Worm (Caenorhabditis elegans): Measurements from ENCODE around the gene ham-3.

ham-3 gene

DNA sequence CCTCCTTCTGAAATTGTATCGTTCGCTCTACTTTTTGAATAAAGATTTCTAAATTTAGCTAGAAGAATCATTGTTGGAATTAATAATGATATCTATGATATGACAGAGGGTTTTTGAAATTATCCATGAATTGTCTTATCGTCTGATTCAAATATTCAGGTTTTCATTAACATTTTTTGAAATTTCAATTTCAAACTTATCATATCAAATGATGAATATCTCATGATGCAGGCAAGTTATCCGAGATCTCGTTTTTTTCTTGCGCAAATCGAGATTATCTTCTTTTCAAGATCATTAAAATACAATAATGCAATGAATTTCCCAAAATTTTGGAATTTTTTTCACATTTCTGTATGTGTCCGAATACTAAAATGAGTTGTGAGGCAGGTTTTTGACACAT lies 22.6 kb upstream of the ham-3 start, which contains the start of gene spop-1:
Gene spop-1, minus strand, starts transcription at position 101 of the 400 bp plus-strand sequence.
- no peak for TF ChIP-seq him-1 (tag; optimal IDR thresholded peaks at IDR 0.05)
- TF ChIP-seq dao-5 (tag; optimal IDR thresholded peaks at IDR 0.05), result no peak
- TF ChIP-seq W03F9.2 (tag; optimal IDR thresholded peaks at IDR 0.05), result no peak

DNA sequence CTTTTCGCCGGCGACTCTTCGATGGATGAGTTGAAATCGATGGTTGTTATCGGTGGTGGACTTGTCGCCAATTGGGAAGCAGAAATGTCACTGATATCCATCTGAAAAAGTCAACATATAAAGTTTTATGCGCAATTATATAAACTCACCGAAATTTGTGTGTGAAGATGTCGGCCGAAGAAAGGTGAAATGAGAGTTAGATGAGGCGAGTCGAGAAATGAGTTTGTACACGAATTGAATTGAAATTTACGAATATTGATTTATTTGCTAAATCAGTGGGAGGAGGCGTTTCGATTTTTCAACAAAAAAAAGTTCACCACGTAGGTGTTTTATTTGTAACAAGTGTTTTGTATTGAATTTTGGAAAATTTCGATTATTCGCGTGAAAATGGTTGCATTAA lies 19.2 kb upstream of the ham-3 start, which contains the start of gene kel-10:
Gene kel-10, minus strand, starts transcription at position 101 of the 400 bp plus-strand sequence.
- no peak for TF ChIP-seq dao-5 (tag; optimal IDR thresholded peaks at IDR 0.05)

DNA sequence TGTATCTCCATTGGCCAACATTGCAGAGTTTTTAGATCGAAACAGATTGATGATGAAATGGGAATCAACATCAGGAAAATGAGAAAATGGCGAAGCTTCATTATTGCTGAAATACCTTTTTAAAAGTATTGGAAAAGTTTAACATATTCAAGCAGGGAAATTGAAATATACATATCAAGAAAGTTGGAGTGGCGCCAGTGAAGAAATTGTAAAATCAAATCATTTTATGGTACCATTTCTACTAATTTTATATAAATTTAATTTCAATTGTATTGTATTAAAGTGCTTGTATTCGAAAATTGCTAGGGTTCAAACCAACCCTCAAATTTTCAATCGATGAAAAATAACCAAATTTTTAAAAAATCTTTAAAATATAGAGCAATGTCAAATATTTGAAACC lies 14.2 kb upstream of the ham-3 start, which contains the start of gene srt-55:
Gene srt-55, minus strand, starts transcription at position 101 of the 400 bp plus-strand sequence.
- TF ChIP-seq dao-5 (tag; optimal IDR thresholded peaks at IDR 0.05) (no peak), him-1 (tag; optimal IDR thresholded peaks at IDR 0.05) (no peak), W03F9.2 (tag; optimal IDR thresholded peaks at IDR 0.05) (no peak)

DNA sequence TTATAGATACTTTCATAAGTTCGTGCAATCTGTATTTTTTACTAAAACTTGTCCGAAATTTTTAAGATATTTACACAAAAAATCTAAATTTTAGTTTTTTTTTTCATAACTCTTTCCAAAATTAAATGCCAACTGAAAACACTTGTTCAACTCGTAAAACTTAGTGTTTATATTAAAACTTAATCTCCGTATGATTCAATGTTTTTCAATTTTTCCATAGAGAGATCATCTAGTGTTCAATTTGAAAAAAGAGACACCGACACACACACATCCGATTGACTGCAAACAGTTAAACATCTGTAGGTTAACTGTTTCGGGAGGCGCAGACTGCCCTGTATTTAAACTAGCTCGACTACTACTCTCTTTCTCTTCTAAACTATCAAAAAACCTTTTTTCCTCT lies 11.6 kb upstream of the ham-3 start, which contains the start of gene T16H12.9:
Gene T16H12.9, plus strand, starts transcription at position 301 of the 400 bp plus-strand sequence.
- TF ChIP-seq him-1 (tag; optimal IDR thresholded peaks at IDR 0.05) (no peak), dao-5 (tag; optimal IDR thresholded peaks at IDR 0.05) (no peak), W03F9.2 (tag; optimal IDR thresholded peaks at IDR 0.05) (no peak)

DNA sequence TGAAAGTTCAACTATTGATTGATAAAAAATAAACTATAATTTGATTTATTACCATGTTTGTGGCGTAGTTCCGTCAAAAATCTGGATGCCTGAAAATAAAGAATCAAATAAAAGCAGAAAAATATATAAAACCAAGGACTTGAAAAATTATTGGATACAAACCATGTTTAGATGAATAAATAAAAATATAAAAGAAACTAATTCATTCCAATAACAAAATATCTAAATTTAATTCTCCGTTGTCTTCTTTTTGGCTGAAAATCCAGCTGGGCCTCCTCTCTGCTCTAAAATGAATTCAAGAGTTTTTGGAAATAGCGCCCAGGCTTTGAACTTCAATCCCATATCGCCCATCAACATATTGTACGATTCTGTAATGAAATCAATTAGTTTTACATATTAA lies 7.6 kb upstream of the ham-3 start, which contains the start of gene vps-29:
Gene vps-29, minus strand, starts transcription at position 101 of the 400 bp plus-strand sequence.
- TF ChIP-seq dao-5 (tag; optimal IDR thresholded peaks at IDR 0.05) (no peak), W03F9.2 (tag; optimal IDR thresholded peaks at IDR 0.05) (no peak), him-1 (tag; optimal IDR thresholded peaks at IDR 0.05) (no peak)

DNA sequence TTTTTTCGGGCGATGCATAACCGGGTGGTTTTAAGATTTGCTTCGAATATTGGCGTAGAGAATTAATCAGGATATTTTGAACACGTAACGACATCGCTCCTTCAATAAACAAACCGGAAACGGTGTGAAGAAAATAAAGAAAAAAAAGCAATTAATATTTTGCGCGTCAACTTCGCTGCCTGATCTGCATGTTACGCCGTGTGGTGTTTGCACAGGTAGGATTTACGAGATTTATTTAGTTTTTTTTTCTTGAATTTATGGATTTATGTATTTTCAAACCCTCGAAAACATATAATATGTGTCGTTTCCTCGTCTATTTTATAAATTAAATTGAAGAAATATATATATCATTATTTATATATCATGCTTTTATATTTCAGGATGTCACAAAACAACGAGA lies 5.9 kb upstream of the ham-3 start, which contains the start of the genes ZK1128.1 and mett-10:
Gene ZK1128.1, minus strand, starts transcription at position 99 of the 400 bp plus-strand sequence.
Gene mett-10, plus strand, starts transcription at position 375 of the 400 bp plus-strand sequence.
- TF ChIP-seq W03F9.2 (tag; optimal IDR thresholded peaks at IDR 0.05) (no peak), dao-5 (tag; optimal IDR thresholded peaks at IDR 0.05) (no peak), him-1 (tag; optimal IDR thresholded peaks at IDR 0.05) (no peak)

DNA sequence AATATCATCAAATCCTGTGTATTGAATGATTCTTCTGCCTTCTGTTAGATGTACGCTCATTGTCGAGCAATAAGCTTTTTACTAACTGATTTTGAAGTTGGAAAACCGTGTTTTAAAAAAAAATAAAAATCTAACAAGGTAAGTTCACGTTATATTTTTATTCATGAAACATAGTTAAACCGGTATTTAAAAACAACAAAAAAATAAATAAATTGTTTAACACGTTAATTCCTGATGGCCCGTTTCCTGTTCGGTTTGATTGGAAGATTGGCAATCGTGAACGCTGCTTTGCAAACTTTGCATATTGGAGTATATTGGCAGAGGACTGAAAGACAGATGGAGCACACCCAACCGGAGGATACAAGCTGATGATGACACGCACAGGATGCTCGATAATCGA lies 1.8 kb upstream of the ham-3 start, which contains the start of gene ZK1128.3:
Gene ZK1128.3, minus strand, starts transcription at position 101 of the 400 bp plus-strand sequence.
- TF ChIP-seq W03F9.2 (tag; optimal IDR thresholded peaks at IDR 0.05) (no peak), him-1 (tag; optimal IDR thresholded peaks at IDR 0.05) (no peak), dao-5 (tag; optimal IDR thresholded peaks at IDR 0.05) (no peak)

DNA sequence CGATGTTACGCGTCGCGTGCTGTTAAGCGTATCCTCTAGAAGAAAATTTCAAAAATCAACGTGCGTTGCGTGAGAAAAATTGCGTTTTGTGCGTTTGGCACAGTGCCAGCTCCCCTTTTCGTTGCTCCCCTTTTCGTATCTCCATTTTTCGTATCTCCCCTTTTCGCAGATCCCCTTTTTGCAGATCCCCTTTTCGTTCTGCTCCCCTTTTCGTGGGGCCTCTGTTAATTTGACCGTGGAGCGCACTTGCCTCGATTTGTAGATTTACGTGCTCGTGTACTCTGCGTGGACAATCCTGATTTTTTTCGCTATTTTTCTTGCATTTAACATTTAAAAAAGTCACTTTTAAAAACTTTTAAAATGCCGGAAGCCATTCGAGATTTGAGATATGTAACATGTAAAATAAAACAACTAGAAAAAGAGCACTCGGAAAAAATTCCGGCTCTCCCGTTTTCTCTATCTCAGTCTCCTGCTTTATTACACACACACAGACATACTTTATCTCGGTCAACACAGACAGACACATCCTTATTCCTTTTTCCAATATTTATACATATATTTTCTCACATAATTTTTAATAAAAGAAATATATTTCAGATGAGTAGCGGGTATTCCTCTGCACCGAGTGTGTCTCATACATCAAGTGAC lies 3.1 kb downstream of the ham-3 start, which contains the start of gene ttll-4:
Gene ttll-4, plus strand, starts transcription at position 598 of the 648 bp plus-strand sequence.
- TF ChIP-seq him-1 (tag; optimal IDR thresholded peaks at IDR 0.05) (peak; percentile 38), W03F9.2 (tag; optimal IDR thresholded peaks at IDR 0.05) (no peak)

DNA sequence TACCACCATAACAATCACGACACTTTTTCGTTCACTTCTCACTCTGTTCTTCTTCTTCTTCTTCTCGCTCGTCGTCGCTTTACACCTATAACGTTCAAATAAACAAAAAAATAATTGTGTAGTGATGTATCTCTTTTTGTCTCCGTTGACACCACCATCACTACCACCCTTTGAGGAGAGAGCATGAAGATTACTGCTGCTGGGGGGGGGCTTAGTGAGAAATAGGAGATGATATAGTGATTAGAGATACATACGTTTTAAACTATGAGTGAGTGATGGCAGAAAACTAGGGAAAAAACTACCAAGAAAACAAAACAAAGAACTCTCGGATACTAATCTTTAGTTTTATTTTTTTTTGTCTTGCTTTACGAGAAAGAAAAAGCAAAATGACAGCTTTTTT lies 5.8 kb downstream of the ham-3 start:
- no peak for TF ChIP-seq W03F9.2 (tag; optimal IDR thresholded peaks at IDR 0.05)
- TF ChIP-seq dao-5 (tag; optimal IDR thresholded peaks at IDR 0.05), result no peak
- no peak for TF ChIP-seq him-1 (tag; optimal IDR thresholded peaks at IDR 0.05)

DNA sequence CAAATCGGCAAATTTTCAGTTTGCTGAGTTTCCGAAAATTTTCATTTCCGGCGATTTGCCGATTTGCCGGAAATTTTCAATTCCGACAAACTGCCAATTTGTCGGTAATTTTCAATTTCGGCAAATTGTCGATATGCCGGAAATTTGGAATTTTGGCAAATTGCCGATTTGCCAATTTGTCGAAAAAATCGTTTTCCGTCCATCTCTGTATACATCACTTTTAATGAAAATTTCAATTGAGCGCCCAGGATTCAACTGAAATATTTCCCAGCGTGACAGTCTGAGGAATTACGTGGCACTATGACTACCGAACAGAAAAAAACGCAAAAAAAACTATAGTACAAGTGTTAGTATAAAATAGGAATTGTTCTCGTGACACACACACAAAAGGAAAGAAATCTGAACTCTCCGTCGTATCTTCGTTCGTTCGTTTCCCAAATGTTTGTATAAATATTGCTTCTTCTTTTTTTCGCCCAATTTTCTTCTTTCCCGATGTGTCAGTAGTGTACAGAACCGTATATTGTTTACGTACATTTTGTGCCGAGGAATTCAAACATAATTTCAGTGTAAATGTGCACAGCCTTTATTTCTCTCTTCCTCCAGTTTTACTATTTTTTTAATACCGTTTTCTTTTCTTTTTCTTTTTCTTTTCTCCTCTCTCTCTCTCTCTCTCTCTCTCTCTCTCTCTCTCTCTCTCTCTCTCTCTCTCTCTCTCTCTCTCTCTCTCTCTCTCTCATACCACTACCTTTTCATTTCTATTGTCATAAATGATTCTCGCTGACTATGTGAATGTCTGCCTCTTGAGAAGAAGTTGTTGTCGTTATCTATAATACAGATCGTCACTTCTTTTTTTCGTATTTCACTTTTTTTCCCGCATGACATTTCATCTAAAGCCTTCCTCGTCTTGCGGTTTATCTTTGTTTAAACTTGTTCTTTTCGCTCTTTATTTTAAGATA lies 12.2 kb downstream of the ham-3 start:
- TF ChIP-seq him-1 (tag; optimal IDR thresholded peaks at IDR 0.05), result no peak
- TF ChIP-seq dao-5 (tag; optimal IDR thresholded peaks at IDR 0.05), result no peak
- no peak for TF ChIP-seq W03F9.2 (tag; optimal IDR thresholded peaks at IDR 0.05)

DNA sequence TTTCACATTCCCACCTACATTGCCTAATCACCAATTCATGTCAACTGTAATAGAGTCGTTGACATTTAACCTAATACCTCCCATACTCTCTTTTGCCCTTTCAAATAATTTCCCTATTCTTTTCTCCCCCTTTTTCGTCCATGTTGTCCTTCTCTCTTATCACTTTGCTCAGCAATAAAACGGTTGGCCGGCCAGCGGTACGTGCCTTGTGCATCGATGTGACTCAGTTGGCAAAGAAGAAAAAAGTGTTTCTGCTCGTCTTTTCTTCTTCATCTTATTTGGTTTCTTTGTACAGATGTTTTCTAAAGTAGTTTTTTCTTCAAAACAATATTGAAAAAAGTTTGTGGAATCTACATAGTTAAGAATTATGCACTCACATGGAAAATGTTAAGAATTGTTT lies 13.9 kb downstream of the ham-3 start:
- TF ChIP-seq dao-5 (tag; optimal IDR thresholded peaks at IDR 0.05), result no peak
- TF ChIP-seq W03F9.2 (tag; optimal IDR thresholded peaks at IDR 0.05), result no peak
- no peak for TF ChIP-seq him-1 (tag; optimal IDR thresholded peaks at IDR 0.05)

DNA sequence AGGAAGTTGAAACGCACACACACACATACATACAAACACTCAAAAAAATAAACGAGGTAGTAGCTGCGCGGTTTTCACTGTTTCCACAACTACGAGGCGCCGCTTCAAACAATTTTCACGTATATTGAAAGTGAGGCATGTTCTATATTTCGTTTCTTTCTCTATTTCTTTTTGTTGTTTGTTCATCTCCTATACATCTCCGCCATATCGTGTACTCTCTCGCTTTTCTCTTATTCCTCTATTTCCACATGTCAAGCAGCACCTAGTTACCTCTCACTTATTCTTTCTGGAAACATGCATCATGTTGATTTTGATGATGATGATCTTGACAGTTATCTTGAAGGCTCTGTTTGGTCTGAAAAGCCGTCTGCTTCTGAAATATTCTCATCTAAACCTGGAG lies 16.2 kb downstream of the ham-3 start, which contains the start of gene ZK1128.7:
Gene ZK1128.7, plus strand, starts transcription at position 229 of the 400 bp plus-strand sequence.
- TF ChIP-seq W03F9.2 (tag; optimal IDR thresholded peaks at IDR 0.05), result no peak
- TF ChIP-seq dao-5 (tag; optimal IDR thresholded peaks at IDR 0.05), result no peak
- TF ChIP-seq him-1 (tag; optimal IDR thresholded peaks at IDR 0.05), result no peak

DNA sequence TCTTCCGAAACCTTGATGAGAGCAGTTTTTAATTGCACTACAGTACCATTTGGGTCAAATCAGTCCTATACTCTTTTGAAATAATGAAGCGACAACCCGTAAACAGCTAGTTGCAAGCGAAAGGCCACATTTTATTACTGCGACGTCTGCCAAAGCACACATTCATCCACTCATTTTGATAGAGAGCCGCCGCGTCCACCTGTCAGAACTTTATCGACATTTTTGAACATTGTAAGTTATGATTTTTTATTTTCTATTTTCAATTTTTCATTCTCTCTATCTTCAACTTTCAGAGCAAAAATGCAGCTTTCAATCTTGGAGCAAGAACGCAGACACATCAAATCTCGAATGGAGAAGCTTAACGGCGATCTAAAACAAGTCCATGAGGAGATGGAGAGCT lies 20.2 kb downstream of the ham-3 start, which contains the start of gene K08E5.6:
Gene K08E5.6, plus strand, starts transcription at position 301 of the 400 bp plus-strand sequence.
- no peak for TF ChIP-seq W03F9.2 (tag; optimal IDR thresholded peaks at IDR 0.05)
- TF ChIP-seq him-1 (tag; optimal IDR thresholded peaks at IDR 0.05), result no peak
- TF ChIP-seq dao-5 (tag; optimal IDR thresholded peaks at IDR 0.05), result no peak
